Fruit fly (Drosophila melanogaster) whole organism, pupa: ENCODE data around the gene msn.

Experiments
- CG10348 ChIP-seq: fragments of 200-800 bp; sonication (Bioruptor generic); IDR thresholded peaks from 2 replicates; pipeline ENCODE4 v1.3.6; 2022; ENCODE audit warnings: missing biosample characterization, missing genetic modification characterization
- CG12605 ChIP-seq: fragments of 200-800 bp; sonication (Bioruptor generic); IDR thresholded peaks from 2 replicates; pipeline ENCODE4 v1.3.6; 2022; ENCODE audit warnings: missing biosample characterization, missing genetic modification characterization
- CG13204 ChIP-seq: fragments of 200-800 bp; sonication (Bioruptor generic); optimal IDR thresholded peaks from 2 replicates; lab custom pipeline; 2018; ENCODE audit warnings: missing biosample characterization, mild to moderate bottlenecking, missing genetic modification characterization, moderate library complexity
- CG14655 ChIP-seq: fragments of 200-800 bp; sonication (Bioruptor generic); optimal IDR thresholded peaks from 3 replicates; lab custom pipeline; 2017; ENCODE audit warnings: mild to moderate bottlenecking, missing biosample characterization, missing genetic modification reagents, missing genetic modification characterization
- CG15710 ChIP-seq: fragments of 200-800 bp; sonication (Bioruptor generic); optimal IDR thresholded peaks from 2 replicates; lab custom pipeline; 2018; ENCODE audit warnings: missing biosample characterization, mild to moderate bottlenecking, missing genetic modification characterization, moderate library complexity
- CG17806 ChIP-seq: fragments of 200-800 bp; sonication (Bioruptor generic); optimal IDR thresholded peaks from 2 replicates; lab custom pipeline; 2018; ENCODE audit warnings: missing biosample characterization, mild to moderate bottlenecking, missing genetic modification characterization, moderate library complexity
- CG32121 ChIP-seq: fragments of 200-800 bp; sonication (Bioruptor generic); IDR thresholded peaks from 2 replicates; pipeline ENCODE4 v1.3.6; 2022; ENCODE audit warnings: missing biosample characterization, missing genetic modification characterization
- CG34367 ChIP-seq: fragments of 200-800 bp; sonication (Bioruptor generic); optimal IDR thresholded peaks from 2 replicates; lab custom pipeline; 2018; ENCODE audit warnings: missing biosample characterization, mild to moderate bottlenecking, missing genetic modification characterization
- CG4496 ChIP-seq: fragments of 200-800 bp; sonication (Bioruptor generic); IDR thresholded peaks from 3 replicates; pipeline ENCODE4 v1.3.6; 2022; ENCODE audit warnings: missing biosample characterization, missing genetic modification characterization
- CG8159 ChIP-seq: fragments of 200-800 bp; sonication (Bioruptor generic); optimal IDR thresholded peaks from 3 replicates; lab custom pipeline; 2018; ENCODE audit warnings: missing biosample characterization, mild to moderate bottlenecking, missing genetic modification characterization, moderate library complexity
- CG8301 ChIP-seq: fragments of 200-800 bp; sonication (Bioruptor generic); optimal IDR thresholded peaks from 2 replicates; lab custom pipeline; 2018; ENCODE audit warnings: missing biosample characterization, mild to moderate bottlenecking, missing genetic modification characterization
- CG9948 ChIP-seq: fragments of 200-800 bp; sonication (Bioruptor generic); optimal IDR thresholded peaks from 2 replicates; lab custom pipeline; 2018; ENCODE audit warnings: missing biosample characterization, mild to moderate bottlenecking, missing genetic modification characterization, moderate library complexity
- D1 ChIP-seq: fragments of 200-800 bp; sonication (Bioruptor generic); optimal IDR thresholded peaks from 2 replicates; lab custom pipeline; 2018; ENCODE audit warnings: missing biosample characterization, mild to moderate bottlenecking, missing genetic modification characterization, moderate library complexity
- EcR ChIP-seq: fragments of 200-800 bp; sonication (Bioruptor generic); optimal IDR thresholded peaks from 3 replicates; lab custom pipeline; 2019; ENCODE audit warnings: missing biosample characterization, missing genetic modification characterization, mild to moderate bottlenecking, moderate library complexity, missing genetic modification reagents
- Ets98B ChIP-seq: fragments of 200-800 bp; sonication (Bioruptor generic); IDR thresholded peaks from 2 replicates; pipeline ENCODE4 v1.3.6; 2022; ENCODE audit warnings: missing biosample characterization, missing genetic modification characterization
- Pif1A ChIP-seq: fragments of 200-800 bp; sonication (Bioruptor generic); optimal IDR thresholded peaks from 3 replicates; lab custom pipeline; 2016; ENCODE audit warnings: missing biosample characterization, missing genetic modification characterization
- Pif1B ChIP-seq: fragments of 200-800 bp; sonication (Bioruptor generic); optimal IDR thresholded peaks from 3 replicates; lab custom pipeline; 2016; ENCODE audit warnings: missing biosample characterization, missing genetic modification characterization
- Snoo ChIP-seq: fragments of 200-800 bp; sonication (Bioruptor generic); optimal IDR thresholded peaks from 3 replicates; lab custom pipeline; 2017; ENCODE audit warnings: missing biosample characterization, mild to moderate bottlenecking, missing genetic modification characterization, inconsistent platforms
- fd96Ca ChIP-seq: fragments of 200-800 bp; sonication (Bioruptor generic); IDR thresholded peaks from 3 replicates; pipeline ENCODE4 v1.3.6; 2022; ENCODE audit warnings: missing biosample characterization, missing genetic modification characterization
- gl ChIP-seq: fragments of 200-800 bp; sonication (Bioruptor generic); optimal IDR thresholded peaks from 2 replicates; lab custom pipeline; 2018; ENCODE audit warnings: missing biosample characterization, mild to moderate bottlenecking, missing genetic modification characterization
- rn ChIP-seq: fragments of 200-800 bp; sonication (Bioruptor generic); IDR thresholded peaks from 2 replicates; pipeline ENCODE4 v1.3.6; 2022; ENCODE audit warnings: missing biosample characterization, missing genetic modification characterization

The msn gene

dm6 chr3L:2585794-2586741 lies at the start of gene msn:
TSS of gene msn (minus strand) at chr3L:2586540.
- TF ChIP-seq CG13204 (GFP tag; lab: Kevin White, UChicago) (no peak), EcR (peak; percentile 51), CG12605 (GFP tag; lab: Robert Waterston, UW) (0 out of 2 replicates have a peak, but pooled peaks have one; percentile 31), Snoo (tag; lab: Kevin White, UChicago) (peak; percentile 2), fd96Ca (GFP tag; lab: Robert Waterston, UW) (no peak), CG4496 (peak; percentile 52), CG15710 (no peak), CG8159 (tag; lab: Kevin White, UChicago) (peak; percentile 15), Ets98B (GFP tag; lab: Robert Waterston, UW) (0 out of 2 replicates have a peak, but pooled peaks have one; percentile 14)

- no peak for TF ChIP-seq D1
- peak; percentile 68 for TF ChIP-seq Pif1A (GFP tag; lab: Kevin White, UChicago)
- TF ChIP-seq Pif1B (GFP tag; lab: Kevin White, UChicago): peak; percentile 44
- TF ChIP-seq CG9948: no peak
- TF ChIP-seq Ets98B (GFP tag; lab: Robert Waterston, UW): peak; percentile 71
- peak; percentile 45 for TF ChIP-seq gl (tag; lab: Kevin White, UChicago)
- peak; percentile 21; the same call in 1 of the 2 replicates for TF ChIP-seq CG12605 (GFP tag; lab: Robert Waterston, UW)
- TF ChIP-seq CG32121 (GFP tag; lab: Robert Waterston, UW): peak; percentile 45
- peak; percentile 83 for TF ChIP-seq CG4496
- peak; percentile 60 for TF ChIP-seq CG8159 (tag; lab: Kevin White, UChicago)
- peak; percentile 62 for TF ChIP-seq CG13204 (GFP tag; lab: Kevin White, UChicago)
- TF ChIP-seq CG8301 (tag; lab: Kevin White, UChicago): no peak
- TF ChIP-seq CG17806 (tag; lab: Kevin White, UChicago): peak; percentile 12
- TF ChIP-seq Snoo (tag; lab: Kevin White, UChicago): peak; percentile 86
- no peak for TF ChIP-seq CG10348 (GFP tag; lab: Robert Waterston, UW)
- peak; percentile 49 for TF ChIP-seq CG34367 (tag; lab: Kevin White, UChicago)
- TF ChIP-seq EcR: no peak
- 0 out of 2 replicates have a peak, but pooled peaks have one; percentile 14 for TF ChIP-seq rn (GFP tag; lab: Robert Waterston, UW)
- TF ChIP-seq CG15710: peak; percentile 49
- TF ChIP-seq CG14655 (GFP tag; lab: Kevin White, UChicago): no peak
- TF ChIP-seq fd96Ca (GFP tag; lab: Robert Waterston, UW): peak; percentile 61; the same call in 2 of the 3 replicates
These were observed 48.8 kb upstream of the msn start for dm6 chr3L:2634929-2635799.

- TF ChIP-seq CG4496 (0 out of 3 replicates have a peak, but pooled peaks have one; percentile 7), Pif1B (GFP tag; lab: Kevin White, UChicago) (no peak), CG9948 (no peak), CG34367 (tag; lab: Kevin White, UChicago) (no peak), gl (tag; lab: Kevin White, UChicago) (no peak), Ets98B (GFP tag; lab: Robert Waterston, UW) (peak; percentile 31), EcR (no peak), Pif1A (GFP tag; lab: Kevin White, UChicago) (no peak), Snoo (tag; lab: Kevin White, UChicago) (no peak), D1 (no peak), CG15710 (no peak), CG8301 (tag; lab: Kevin White, UChicago) (no peak), CG17806 (tag; lab: Kevin White, UChicago) (no peak), CG13204 (GFP tag; lab: Kevin White, UChicago) (peak; percentile 82), CG14655 (GFP tag; lab: Kevin White, UChicago) (no peak), CG32121 (GFP tag; lab: Robert Waterston, UW) (no peak), fd96Ca (GFP tag; lab: Robert Waterston, UW) (peak; percentile 54; the same call in 1 of the 3 replicates), CG12605 (GFP tag; lab: Robert Waterston, UW) (no peak)
These were observed 46.4 kb upstream of the msn start for dm6 chr3L:2632763-2633100.

dm6 chr3L:2632048-2632762 lies 45.9 kb upstream of the msn start:
- TF ChIP-seq CG4496: no peak
- no peak for TF ChIP-seq CG17806 (tag; lab: Kevin White, UChicago)
- TF ChIP-seq CG34367 (tag; lab: Kevin White, UChicago): no peak
- TF ChIP-seq Pif1A (GFP tag; lab: Kevin White, UChicago): no peak
- TF ChIP-seq CG13204 (GFP tag; lab: Kevin White, UChicago): no peak
- TF ChIP-seq CG8159 (tag; lab: Kevin White, UChicago): no peak
- no peak for TF ChIP-seq CG10348 (GFP tag; lab: Robert Waterston, UW)
- no peak for TF ChIP-seq rn (GFP tag; lab: Robert Waterston, UW)
- TF ChIP-seq CG14655 (GFP tag; lab: Kevin White, UChicago): no peak
